Fruit fly (Drosophila melanogaster) whole organism, embryonic: ENCODE results near the gene REG.

Experiments
- CG10209 ChIP-seq: fragments of 200-800 bp; sonication (Bioruptor generic); optimal IDR thresholded peaks from 3 replicates; lab custom pipeline; 2017; ENCODE audit warnings: missing biosample characterization, mild to moderate bottlenecking, missing genetic modification characterization, missing genetic modification reagents
- CG10321 ChIP-seq: fragments of 200-800 bp; sonication (Bioruptor generic); IDR thresholded peaks from 2 replicates; pipeline ENCODE4 v1.3.6; 2022; ENCODE audit warnings: missing biosample characterization, missing genetic modification characterization
- CG10654 ChIP-seq: fragments of 200-800 bp; sonication (Bioruptor generic); optimal IDR thresholded peaks from 2 replicates; lab custom pipeline; 2016; ENCODE audit warnings: missing biosample characterization, missing genetic modification characterization
- CG11093 ChIP-seq: fragments of 200-800 bp; sonication (Bioruptor generic); IDR thresholded peaks from 3 replicates; pipeline ENCODE4 v1.3.6; 2022; ENCODE audit warnings: missing biosample characterization, missing genetic modification characterization
- CG12942 ChIP-seq: fragments of 200-800 bp; sonication (Bioruptor generic); optimal IDR thresholded peaks from 3 replicates; lab custom pipeline; 2016; ENCODE audit warnings: missing biosample characterization, missing genetic modification characterization
- CG14965 ChIP-seq: fragments of 200-800 bp; sonication (Bioruptor generic); optimal IDR thresholded peaks from 2 replicates; lab custom pipeline; 2016; ENCODE audit warnings: missing biosample characterization, missing genetic modification characterization, borderline replicate concordance
- CG16813 ChIP-seq: fragments of 200-800 bp; sonication (Bioruptor generic); IDR thresholded peaks from 3 replicates; pipeline ENCODE4 v1.3.6; 2022; ENCODE audit warnings: missing biosample characterization, missing genetic modification characterization; ENCODE audit not compliant: partially characterized antibody
- CG2129 ChIP-seq: fragments of 200-800 bp; sonication (Bioruptor generic); IDR thresholded peaks from 2 replicates; pipeline ENCODE4 v1.3.6; 2022; ENCODE audit warnings: missing biosample characterization, missing genetic modification characterization; ENCODE audit not compliant: partially characterized antibody
- CG30403 ChIP-seq: fragments of 200-800 bp; sonication (Bioruptor generic); optimal IDR thresholded peaks from 3 replicates; lab custom pipeline; 2016; ENCODE audit warnings: missing biosample characterization, missing genetic modification characterization
- CG4282 ChIP-seq: fragments of 200-800 bp; sonication (Bioruptor generic); optimal IDR thresholded peaks from 2 replicates; lab custom pipeline; 2016; ENCODE audit warnings: missing biosample characterization, missing genetic modification characterization
- CG4328 ChIP-seq: fragments of 200-800 bp; sonication (Bioruptor generic); optimal IDR thresholded peaks from 3 replicates; lab custom pipeline; 2017; ENCODE audit warnings: missing biosample characterization, missing genetic modification reagents, missing genetic modification characterization
- CG8290 ChIP-seq, 3 experiments: fragments of 200-800 bp; sonication (Bioruptor generic); optimal IDR thresholded peaks; 2 replicates each; lab custom pipeline; 2016 to 2019; ENCODE audit warnings: missing biosample characterization in 3 of 3, missing genetic modification characterization in 3 of 3, mild to moderate bottlenecking in 2 of 3, moderate library complexity in 1 of 3
- CG9437 ChIP-seq: fragments of 200-800 bp; sonication (Bioruptor generic); optimal IDR thresholded peaks from 2 replicates; lab custom pipeline; 2018; ENCODE audit warnings: missing biosample characterization, mild to moderate bottlenecking, missing genetic modification characterization
- CoRest ChIP-seq: fragments of 200-800 bp; sonication (Bioruptor generic); optimal IDR thresholded peaks from 3 replicates; lab custom pipeline; 2018; ENCODE audit warnings: missing biosample characterization, mild to moderate bottlenecking, missing genetic modification characterization, moderate library complexity
- Dad ChIP-seq: fragments of 200-800 bp; sonication (Bioruptor generic); optimal IDR thresholded peaks from 3 replicates; lab custom pipeline; 2016; ENCODE audit warnings: missing biosample characterization, missing genetic modification characterization
- E2f1 ChIP-seq: fragments of 200-800 bp; sonication (Bioruptor generic); IDR thresholded peaks from 2 replicates; pipeline ENCODE4 v1.3.6; 2022; ENCODE audit warnings: missing biosample characterization, missing genetic modification characterization
- Fer1 ChIP-seq: fragments of 200-800 bp; sonication (Bioruptor generic); optimal IDR thresholded peaks from 2 replicates; lab custom pipeline; 2017; ENCODE audit warnings: missing biosample characterization, mild to moderate bottlenecking, missing genetic modification characterization
- Gsc ChIP-seq: fragments of 200-800 bp; sonication (Bioruptor generic); IDR thresholded peaks from 2 replicates; pipeline ENCODE4 v1.3.6; 2022; ENCODE audit warnings: missing biosample characterization, missing genetic modification characterization
- Gug ChIP-seq: fragments of 200-800 bp; sonication (Bioruptor generic); IDR thresholded peaks from 4 replicates; pipeline ENCODE4 v1.3.6; 2022; ENCODE audit warnings: missing biosample characterization, missing genetic modification characterization
- Hr3 ChIP-seq: fragments of 200-800 bp; sonication (Bioruptor generic); optimal IDR thresholded peaks from 3 replicates; lab custom pipeline; 2016; ENCODE audit warnings: missing biosample characterization, missing genetic modification characterization
- Hr39 ChIP-seq: fragments of >200 bp; optimal IDR thresholded peaks from 2 replicates; lab custom pipeline; 2017
- Kr ChIP-seq: fragments of 200-800 bp; sonication (Bioruptor generic); optimal IDR thresholded peaks from 2 replicates; lab custom pipeline; 2017; ENCODE audit warnings: missing biosample characterization, mild to moderate bottlenecking, missing genetic modification characterization
- Lim3 ChIP-seq: fragments of 200-800 bp; sonication (Bioruptor generic); IDR thresholded peaks from 2 replicates; pipeline ENCODE4 v1.3.6; 2022; ENCODE audit warnings: missing biosample characterization, missing genetic modification characterization
- Meics ChIP-seq: fragments of 200-800 bp; sonication (Bioruptor generic); optimal IDR thresholded peaks from 2 replicates; lab custom pipeline; 2017; ENCODE audit warnings: missing biosample characterization, mild to moderate bottlenecking, missing genetic modification characterization
- Opbp ChIP-seq: fragments of 200-800 bp; sonication (Bioruptor generic); IDR thresholded peaks from 3 replicates; pipeline ENCODE4 v1.3.6; 2022; ENCODE audit warnings: missing biosample characterization, missing genetic modification characterization; ENCODE audit not compliant: partially characterized antibody
- Ravus ChIP-seq: fragments of 200-800 bp; sonication (Bioruptor generic); IDR thresholded peaks from 2 replicates; pipeline ENCODE4 v1.3.6; 2022; ENCODE audit warnings: missing biosample characterization, missing genetic modification characterization
- bbx ChIP-seq: fragments of 200-800 bp; sonication (Bioruptor generic); IDR thresholded peaks from 2 replicates; pipeline ENCODE4 v1.3.6; 2022; ENCODE audit warnings: missing biosample characterization, missing genetic modification characterization; ENCODE audit not compliant: partially characterized antibody
- br ChIP-seq: fragments of >200 bp; optimal IDR thresholded peaks from 2 replicates; lab custom pipeline; 2017
- cad ChIP-seq: fragments of >200 bp; optimal IDR thresholded peaks from 2 replicates; lab custom pipeline; 2017; ENCODE audit warnings: missing biosample characterization, missing genetic modification characterization
- croc ChIP-seq: fragments of 200-800 bp; sonication (Bioruptor generic); conservative IDR thresholded peaks from 3 replicates; pipeline ENCODE4 v1.3.6; 2022; ENCODE audit warnings: missing biosample characterization, missing genetic modification characterization
- disco-r ChIP-seq: fragments of 200-800 bp; sonication (Bioruptor generic); optimal IDR thresholded peaks from 2 replicates; lab custom pipeline; 2016; ENCODE audit warnings: missing biosample characterization, missing genetic modification characterization
- fd3F ChIP-seq: fragments of 200-800 bp; sonication (Bioruptor generic); optimal IDR thresholded peaks from 2 replicates; lab custom pipeline; 2018; ENCODE audit warnings: missing biosample characterization, mild to moderate bottlenecking, missing genetic modification characterization, moderate library complexity
- hb ChIP-seq: fragments of 200-800 bp; sonication (Bioruptor generic); IDR thresholded peaks from 3 replicates; pipeline ENCODE4 v1.3.6; 2022; ENCODE audit warnings: missing biosample characterization, missing genetic modification characterization; ENCODE audit not compliant: partially characterized antibody
- hbn ChIP-seq: fragments of 200-800 bp; sonication (Bioruptor generic); IDR thresholded peaks from 2 replicates; pipeline ENCODE4 v1.3.6; 2022; ENCODE audit warnings: missing biosample characterization, missing genetic modification characterization; ENCODE audit not compliant: partially characterized antibody
- ind ChIP-seq: fragments of 200-800 bp; sonication (Bioruptor generic); optimal IDR thresholded peaks from 3 replicates; lab custom pipeline; 2016; ENCODE audit warnings: missing biosample characterization, missing genetic modification characterization
- kay ChIP-seq: fragments of 200-800 bp; sonication (Bioruptor generic); optimal IDR thresholded peaks from 2 replicates; lab custom pipeline; 2016; ENCODE audit warnings: missing biosample characterization, missing genetic modification characterization
- kni ChIP-seq: fragments of 200-800 bp; sonication (Bioruptor generic); optimal IDR thresholded peaks from 3 replicates; lab custom pipeline; 2017; ENCODE audit warnings: mild to moderate bottlenecking, missing biosample characterization, missing genetic modification reagents, missing genetic modification characterization
- lab ChIP-seq: fragments of 200-800 bp; sonication (Bioruptor generic); optimal IDR thresholded peaks from 3 replicates; lab custom pipeline; 2017; ENCODE audit warnings: missing biosample characterization, missing genetic modification characterization, mild to moderate bottlenecking, moderate library complexity, missing genetic modification reagents
- phol ChIP-seq: fragments of 200-800 bp; sonication (Bioruptor generic); optimal IDR thresholded peaks from 3 replicates; lab custom pipeline; 2018; ENCODE audit warnings: missing biosample characterization, mild to moderate bottlenecking, missing genetic modification characterization, moderate library complexity
- seq ChIP-seq: fragments of 200-800 bp; sonication (Bioruptor generic); IDR thresholded peaks from 2 replicates; pipeline ENCODE4 v1.3.6; 2022; ENCODE audit warnings: missing biosample characterization, missing genetic modification characterization
- sisA ChIP-seq: fragments of 200-800 bp; sonication (Bioruptor generic); IDR thresholded peaks from 2 replicates; pipeline ENCODE4 v1.3.6; 2022; ENCODE audit warnings: missing biosample characterization, missing genetic modification characterization
- sna ChIP-seq: fragments of 200-800 bp; sonication (Bioruptor generic); IDR thresholded peaks from 2 replicates; pipeline ENCODE4 v1.3.6; 2022; ENCODE audit warnings: missing biosample characterization, missing genetic modification characterization; ENCODE audit not compliant: partially characterized antibody
- sob ChIP-seq: fragments of 200-800 bp; sonication (Bioruptor generic); IDR thresholded peaks from 2 replicates; pipeline ENCODE4 v1.3.6; 2022; ENCODE audit warnings: missing biosample characterization, missing genetic modification characterization
- stc ChIP-seq: fragments of 200-800 bp; sonication (Bioruptor generic); IDR thresholded peaks from 2 replicates; pipeline ENCODE4 v1.3.6; 2022; ENCODE audit warnings: missing biosample characterization, missing genetic modification characterization
- stwl ChIP-seq: fragments of 200-800 bp; sonication (Bioruptor generic); optimal IDR thresholded peaks from 3 replicates; lab custom pipeline; 2018; ENCODE audit warnings: missing biosample characterization, mild to moderate bottlenecking, missing genetic modification characterization, moderate library complexity
- toy ChIP-seq: fragments of 200-800 bp; sonication (Bioruptor generic); IDR thresholded peaks from 2 replicates; pipeline ENCODE4 v1.3.6; 2022; ENCODE audit warnings: missing biosample characterization, missing genetic modification characterization
- ttk ChIP-seq: fragments of 200-800 bp; sonication (Bioruptor generic); IDR thresholded peaks from 2 replicates; pipeline ENCODE4 v2.1.2; 2022; ENCODE audit warnings: missing biosample characterization, missing genetic modification characterization
- unc-4 ChIP-seq: fragments of 200-800 bp; sonication (Bioruptor generic); IDR thresholded peaks from 2 replicates; pipeline ENCODE4 v1.3.6; 2022; ENCODE audit warnings: missing biosample characterization, missing genetic modification characterization; ENCODE audit not compliant: partially characterized antibody
- vfl ChIP-seq: fragments of 200-800 bp; sonication (Bioruptor generic); optimal IDR thresholded peaks from 2 replicates; lab custom pipeline; 2016; ENCODE audit warnings: missing biosample characterization, missing genetic modification characterization
- zen ChIP-seq: fragments of 200-800 bp; sonication (Bioruptor generic); optimal IDR thresholded peaks from 3 replicates; lab custom pipeline; 2018; ENCODE audit warnings: missing biosample characterization, mild to moderate bottlenecking, missing genetic modification characterization, moderate library complexity
- zf30C ChIP-seq: fragments of 200-800 bp; sonication (Bioruptor generic); optimal IDR thresholded peaks from 3 replicates; lab custom pipeline; 2018; ENCODE audit warnings: missing biosample characterization, mild to moderate bottlenecking, missing genetic modification characterization

The REG gene

DNA sequence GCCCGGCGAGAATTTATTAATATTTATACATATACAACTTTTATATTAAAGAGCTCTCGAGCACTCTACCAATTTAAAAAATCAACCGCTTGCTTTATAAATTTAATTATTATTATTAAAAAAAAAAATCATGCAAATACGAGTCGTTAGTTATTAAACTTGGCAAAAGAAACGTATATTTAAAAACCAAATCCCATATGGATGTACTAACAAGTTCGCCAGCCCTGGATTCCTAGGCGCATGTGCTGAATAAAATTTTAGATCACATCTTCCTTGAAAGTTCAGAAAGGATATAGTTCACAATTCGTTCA, 46.6 kb downstream of the REG start, which contains the start of gene comt (continued):
- TF ChIP-seq kay (GFP tag; lab: Kevin White, UChicago) (no peak), sisA (GFP tag; lab: Robert Waterston, UW) (no peak), vfl (GFP tag; lab: Kevin White, UChicago) (no peak), Gug (GFP tag; lab: Robert Waterston, UW) (no peak), stwl (tag; lab: Kevin White, UChicago) (peak; percentile 25), CG9437 (GFP tag; lab: Kevin White, UChicago) (peak; percentile 47), Ravus (GFP tag; lab: Robert Waterston, UW) (no peak; the same call in 1 of the 2 replicates), toy (GFP tag; lab: Robert Waterston, UW) (no peak), stc (GFP tag; lab: Robert Waterston, UW) (peak; percentile 51; the same call in 1 of the 2 replicates), Lim3 (GFP tag; lab: Robert Waterston, UW) (no peak), sna (no peak), lab (GFP tag; lab: Kevin White, UChicago) (no peak), Hr39 (lab: Kevin White, UChicago) (no peak), croc (GFP tag; lab: Robert Waterston, UW) (no peak), CG10321 (GFP tag; lab: Robert Waterston, UW) (no peak), ind (GFP tag; lab: Kevin White, UChicago) (peak; percentile 40), Fer1 (peak; percentile 68), Opbp (no peak), Kr (GFP tag; lab: Kevin White, UChicago) (no peak), br (lab: Kevin White, UChicago) (no peak), CG4328 (GFP tag; lab: Kevin White, UChicago) (peak; percentile 20), cad (GFP tag; lab: Kevin White, UChicago) (no peak), bbx (0 out of 2 replicates have a peak, but pooled peaks have one; percentile 41), hbn (GFP tag; lab: Robert Waterston, UW) (no peak), CG4282 (no peak), phol (tag; lab: Kevin White, UChicago) (peak; percentile 75), CoRest (tag; lab: Kevin White, UChicago) (peak; percentile 72), disco-r (no peak), sob (GFP tag; lab: Robert Waterston, UW) (peak; percentile 45), seq (GFP tag; lab: Robert Waterston, UW) (0 out of 2 replicates have a peak, but pooled peaks have one; percentile 17), Gsc (GFP tag; lab: Robert Waterston, UW) (no peak), CG10654 (GFP tag; lab: Kevin White, UChicago) (peak; percentile 40), E2f1 (0 out of 2 replicates have a peak, but pooled peaks have one; percentile 20), Meics (GFP tag; lab: Kevin White, UChicago) (no peak), CG12942 (no peak), Dad (no peak), CG8290 (GFP tag; optimal IDR thresholded peaks at IDR 0.05; lab: Kevin White, UChicago) (no peak), CG8290 (tag; optimal IDR thresholded peaks at IDR 0.05; lab: Kevin White, UChicago) (no peak), CG16813 (GFP tag; lab: Robert Waterston, UW) (no peak), unc-4 (GFP tag; lab: Robert Waterston, UW) (no peak), CG10209 (GFP tag; lab: Kevin White, UChicago) (peak; percentile 58), ttk (GFP tag; lab: Robert Waterston, UW) (no peak), CG14965 (no peak), kni (no peak), zf30C (no peak), zen (tag; lab: Kevin White, UChicago) (peak; percentile 57), Hr3 (GFP tag; lab: Kevin White, UChicago) (peak; percentile 56), fd3F (GFP tag; lab: Kevin White, UChicago) (peak; percentile 47), CG11093 (GFP tag; lab: Robert Waterston, UW) (no peak), CG30403 (GFP tag; lab: Kevin White, UChicago) (peak; percentile 63), hb (GFP tag; lab: Robert Waterston, UW) (no peak), CG2129 (no peak)
